Worm (Caenorhabditis elegans) whole organism, mixed stage, embryonic: ENCODE results near the gene R04B3.1.
A peak's percentile ranks its signal among the peaks of the same experiment; 100 is the strongest.

Experiments
- M03D4.4 ChIP-seq: sonication (generic microtip); optimal IDR thresholded peaks from 2 replicates; lab custom pipeline; 2017; ENCODE audit warnings: mild to moderate bottlenecking, missing genetic modification characterization, missing compliant biosample characterization
- bed-3 ChIP-seq: fragments of 200-800 bp; sonication (Bioruptor generic); optimal IDR thresholded peaks from 3 replicates; lab custom pipeline; 2018; ENCODE audit warnings: mild to moderate bottlenecking, missing genetic modification characterization, moderate library complexity, missing compliant biosample characterization
- ceh-39 ChIP-seq: fragments of 150-350 bp; optimal IDR thresholded peaks from 2 replicates; lab custom pipeline; 2014; ENCODE audit warnings: missing biosample characterization, missing genetic modification characterization
- ceh-43 ChIP-seq: fragments of 200-800 bp; sonication (Bioruptor generic); optimal IDR thresholded peaks from 2 replicates; lab custom pipeline; 2018; ENCODE audit warnings: mild to moderate bottlenecking, missing genetic modification characterization, moderate library complexity, missing compliant biosample characterization
- ceh-83 ChIP-seq: fragments of 200-800 bp; sonication (Bioruptor generic); optimal IDR thresholded peaks from 2 replicates; lab custom pipeline; 2018; ENCODE audit warnings: mild to moderate bottlenecking, missing genetic modification characterization, missing compliant biosample characterization
- cnd-1 ChIP-seq: fragments of 200-800 bp; sonication (Bioruptor generic); optimal IDR thresholded peaks from 2 replicates; lab custom pipeline; 2018; ENCODE audit warnings: mild to moderate bottlenecking, missing genetic modification characterization, missing compliant biosample characterization
- elt-1 ChIP-seq: sonication (generic microtip); optimal IDR thresholded peaks from 2 replicates; lab custom pipeline; 2017; ENCODE audit warnings: missing genetic modification characterization, mild to moderate bottlenecking, missing compliant biosample characterization, antibody characterized with exemption, moderate library complexity, borderline replicate concordance; ENCODE audit not compliant: insufficient read depth
- elt-3 ChIP-seq: fragments of 150-350 bp; optimal IDR thresholded peaks from 2 replicates; lab custom pipeline; 2014; ENCODE audit warnings: missing biosample characterization, missing genetic modification characterization
- flh-1 ChIP-seq: fragments of 200-800 bp; sonication (Bioruptor generic); optimal IDR thresholded peaks from 2 replicates; lab custom pipeline; 2018; ENCODE audit warnings: mild to moderate bottlenecking, missing genetic modification characterization, moderate library complexity, missing compliant biosample characterization
- ham-2 ChIP-seq: fragments of 200-800 bp; sonication (Bioruptor generic); optimal IDR thresholded peaks from 2 replicates; lab custom pipeline; 2018; ENCODE audit warnings: mild to moderate bottlenecking, missing genetic modification characterization, missing compliant biosample characterization
- lin-13 ChIP-seq: fragments of 150-350 bp; optimal IDR thresholded peaks from 2 replicates; lab custom pipeline; 2014; ENCODE audit warnings: missing biosample characterization, missing genetic modification characterization
- lin-32 ChIP-seq: fragments of 200-800 bp; sonication (Bioruptor generic); optimal IDR thresholded peaks from 2 replicates; lab custom pipeline; 2018; ENCODE audit warnings: mild to moderate bottlenecking, missing genetic modification characterization, missing compliant biosample characterization
- lsy-2 ChIP-seq: fragments of 150-350 bp; optimal IDR thresholded peaks from 2 replicates; lab custom pipeline; 2014; ENCODE audit warnings: missing biosample characterization, missing genetic modification characterization
- mab-5 ChIP-seq: fragments of 150-350 bp; optimal IDR thresholded peaks from 2 replicates; lab custom pipeline; 2014; ENCODE audit warnings: missing biosample characterization, missing genetic modification characterization
- mep-1 ChIP-seq: fragments of 150-350 bp; optimal IDR thresholded peaks from 2 replicates; lab custom pipeline; 2017; ENCODE audit warnings: missing biosample characterization, missing genetic modification reagents, missing genetic modification characterization, inconsistent platforms
- mls-2 ChIP-seq: sonication (generic microtip); optimal IDR thresholded peaks from 2 replicates; lab custom pipeline; 2016; ENCODE audit warnings: mild to moderate bottlenecking, missing genetic modification characterization, moderate library complexity, missing compliant biosample characterization
- nhr-12 ChIP-seq: fragments of 150-350 bp; optimal IDR thresholded peaks from 2 replicates; lab custom pipeline; 2014; ENCODE audit warnings: missing biosample characterization, missing genetic modification characterization
- nhr-237 ChIP-seq: fragments of 150-350 bp; optimal IDR thresholded peaks from 2 replicates; lab custom pipeline; 2014; ENCODE audit warnings: missing biosample characterization, missing genetic modification characterization
- nhr-28 ChIP-seq: fragments of 150-350 bp; optimal IDR thresholded peaks from 2 replicates; lab custom pipeline; 2014; ENCODE audit warnings: missing biosample characterization, missing genetic modification characterization
- pha-4 ChIP-seq: fragments of 150-350 bp; optimal IDR thresholded peaks from 2 replicates; lab custom pipeline; 2018; ENCODE audit warnings: missing biosample characterization, missing genetic modification reagents, missing genetic modification characterization
- sem-2 ChIP-seq: fragments of 200-800 bp; sonication (Bioruptor generic); optimal IDR thresholded peaks from 2 replicates; lab custom pipeline; 2018; ENCODE audit warnings: mild to moderate bottlenecking, missing genetic modification characterization, missing compliant biosample characterization
- snpc-4 ChIP-seq: fragments of 150-350 bp; optimal IDR thresholded peaks from 2 replicates; lab custom pipeline; 2014; ENCODE audit warnings: missing biosample characterization, missing genetic modification characterization
- sptf-1 ChIP-seq: sonication (generic microtip); optimal IDR thresholded peaks from 2 replicates; lab custom pipeline; 2017; ENCODE audit warnings: mild to moderate bottlenecking, missing genetic modification characterization, moderate library complexity, missing compliant biosample characterization
- tbx-8 ChIP-seq: fragments of 200-800 bp; sonication (Bioruptor generic); optimal IDR thresholded peaks from 2 replicates; lab custom pipeline; 2018; ENCODE audit warnings: mild to moderate bottlenecking, missing genetic modification characterization, moderate library complexity, missing compliant biosample characterization
- unc-120 ChIP-seq: sonication (generic microtip); optimal IDR thresholded peaks from 2 replicates; lab custom pipeline; 2017; ENCODE audit warnings: missing genetic modification characterization, missing compliant biosample characterization; ENCODE audit not compliant: poor library complexity, severe bottlenecking
- unc-39 ChIP-seq: fragments of 150-350 bp; optimal IDR thresholded peaks from 2 replicates; lab custom pipeline; 2014; ENCODE audit warnings: missing biosample characterization, missing genetic modification characterization
- unc-62 ChIP-seq: fragments of 150-350 bp; optimal IDR thresholded peaks from 2 replicates; lab custom pipeline; 2014; ENCODE audit warnings: missing biosample characterization, missing genetic modification reagents, missing genetic modification characterization
- zip-8 ChIP-seq: fragments of 150-350 bp; optimal IDR thresholded peaks from 2 replicates; lab custom pipeline; 2014; ENCODE audit warnings: missing biosample characterization, missing genetic modification characterization
- ztf-11 ChIP-seq: fragments of 150-350 bp; optimal IDR thresholded peaks from 2 replicates; lab custom pipeline; 2014; ENCODE audit warnings: missing biosample characterization, missing genetic modification characterization

The R04B3.1 gene

ce11 chrX:2432459-2432858 lies 38.7 kb downstream of the R04B3.1 start (continued):
- TF ChIP-seq unc-120 (tag; lab: Kevin White, UChicago) (peak; percentile 80), ceh-83 (GFP tag; lab: Kevin White, UChicago) (no peak), mep-1 (tag; lab: Kevin White, UChicago) (peak; percentile 40), elt-3 (no peak), nhr-28 (tag; lab: Kevin White, UChicago) (no peak), ham-2 (peak; percentile 95), cnd-1 (tag; lab: Kevin White, UChicago) (peak; percentile 51), zip-8 (tag; lab: Kevin White, UChicago) (no peak)

ce11 chrX:2430317-2430716 lies 40.9 kb downstream of the R04B3.1 start:
- TF ChIP-seq snpc-4 (tag; lab: Kevin White, UChicago): no peak
- no peak for TF ChIP-seq unc-62 (GFP tag; lab: Kevin White, UChicago)
- no peak for TF ChIP-seq unc-39 (tag; lab: Kevin White, UChicago)
- TF ChIP-seq M03D4.4 (tag; lab: Kevin White, UChicago): no peak
- no peak for TF ChIP-seq nhr-28 (tag; lab: Kevin White, UChicago)
- no peak for TF ChIP-seq nhr-12 (tag; lab: Kevin White, UChicago)
- TF ChIP-seq elt-3: no peak
- no peak for TF ChIP-seq sem-2 (GFP tag; lab: Kevin White, UChicago)
- no peak for TF ChIP-seq lin-32 (GFP tag; lab: Kevin White, UChicago)
- no peak for TF ChIP-seq ceh-39 (tag; lab: Kevin White, UChicago)
- no peak for TF ChIP-seq tbx-8 (GFP tag; lab: Kevin White, UChicago)

ce11 chrX:2427404-2427803 lies 43.8 kb downstream of the R04B3.1 start, which contains the start of gene gcy-31:
Gene gcy-31 (minus strand): TSS chrX:2427504.
- no peak for TF ChIP-seq elt-3
- no peak for TF ChIP-seq nhr-28 (tag; lab: Kevin White, UChicago)
- no peak for TF ChIP-seq unc-120 (tag; lab: Kevin White, UChicago)
- no peak for TF ChIP-seq cnd-1 (tag; lab: Kevin White, UChicago)
- no peak for TF ChIP-seq mab-5 (tag; lab: Kevin White, UChicago)
- no peak for TF ChIP-seq lin-13 (tag; lab: Kevin White, UChicago)
- TF ChIP-seq flh-1: no peak
- TF ChIP-seq unc-62 (GFP tag; lab: Kevin White, UChicago): no peak
- no peak for TF ChIP-seq nhr-12 (tag; lab: Kevin White, UChicago)
- no peak for TF ChIP-seq nhr-237 (tag; lab: Kevin White, UChicago)
- no peak for TF ChIP-seq snpc-4 (tag; lab: Kevin White, UChicago)
- TF ChIP-seq tbx-8 (GFP tag; lab: Kevin White, UChicago): no peak
- no peak for TF ChIP-seq ham-2
- TF ChIP-seq bed-3 (GFP tag; lab: Kevin White, UChicago): no peak
- TF ChIP-seq zip-8 (tag; lab: Kevin White, UChicago): no peak
- no peak for TF ChIP-seq mls-2 (tag; lab: Kevin White, UChicago)
- TF ChIP-seq mep-1 (tag; lab: Kevin White, UChicago): no peak
- TF ChIP-seq pha-4 (tag; lab: Kevin White, UChicago): no peak
- TF ChIP-seq, all 35 proteins: peak for 0

- TF ChIP-seq ham-2: no peak
- peak; percentile 30 for TF ChIP-seq elt-1 (tag; lab: Kevin White, UChicago)
- no peak for TF ChIP-seq ztf-11 (tag; lab: Kevin White, UChicago)
- TF ChIP-seq unc-62 (GFP tag; lab: Kevin White, UChicago): peak; percentile 54
- no peak for TF ChIP-seq snpc-4 (tag; lab: Kevin White, UChicago)
- no peak for TF ChIP-seq lsy-2 (tag; lab: Kevin White, UChicago)
- no peak for TF ChIP-seq flh-1
- TF ChIP-seq sptf-1: no peak
- no peak for TF ChIP-seq lin-32 (GFP tag; lab: Kevin White, UChicago)
- TF ChIP-seq pha-4 (tag; lab: Kevin White, UChicago): no peak
- TF ChIP-seq, all 35 proteins: peak for 2
Observed at ce11 chrX:2426932-2427331, 44.3 kb downstream of the R04B3.1 start.

ce11 chrX:2425284-2425683 lies 45.9 kb downstream of the R04B3.1 start:
- no peak for TF ChIP-seq ceh-43 (GFP tag; lab: Kevin White, UChicago)
- peak; percentile 4 for TF ChIP-seq pha-4 (tag; lab: Kevin White, UChicago)
